Fruit fly (Drosophila melanogaster) whole organism, embryonic: ENCODE results near the gene Fer3HCH.

ENCODE experiments used
- ATbp ChIP-seq: fragments of 200-800 bp; sonication (Bioruptor generic); optimal IDR thresholded peaks from 2 replicates; lab custom pipeline; 2017; ENCODE audit warnings: missing biosample characterization, mild to moderate bottlenecking, missing genetic modification characterization, missing genetic modification reagents
- Blimp-1 ChIP-seq: fragments of 200-800 bp; sonication (Bioruptor generic); optimal IDR thresholded peaks from 3 replicates; lab custom pipeline; 2018; ENCODE audit warnings: missing biosample characterization, missing genetic modification characterization, mild to moderate bottlenecking, moderate library complexity, missing genetic modification reagents
- CG10366 ChIP-seq: fragments of 200-800 bp; sonication (Bioruptor generic); IDR thresholded peaks from 2 replicates; pipeline ENCODE4 v1.3.6; 2022; ENCODE audit warnings: missing biosample characterization, missing genetic modification characterization
- CG10543 ChIP-seq: fragments of 200-800 bp; sonication (Bioruptor generic); optimal IDR thresholded peaks from 3 replicates; lab custom pipeline; 2017; ENCODE audit warnings: missing biosample characterization, mild to moderate bottlenecking, missing genetic modification characterization, moderate library complexity
- CG10979 ChIP-seq: fragments of 200-800 bp; sonication (Bioruptor generic); optimal IDR thresholded peaks from 2 replicates; lab custom pipeline; 2018; ENCODE audit warnings: missing biosample characterization, mild to moderate bottlenecking, missing genetic modification characterization, moderate library complexity
- CG11398 ChIP-seq: fragments of 200-800 bp; sonication (Bioruptor generic); optimal IDR thresholded peaks from 2 replicates; lab custom pipeline; 2016; ENCODE audit warnings: missing biosample characterization, missing genetic modification characterization
- CG11456 ChIP-seq: fragments of 200-800 bp; sonication (Bioruptor generic); IDR thresholded peaks from 3 replicates; pipeline ENCODE4 v1.3.6; 2022; ENCODE audit warnings: missing biosample characterization, missing genetic modification characterization
- CG13123 ChIP-seq: fragments of 200-800 bp; sonication (Bioruptor generic); optimal IDR thresholded peaks from 2 replicates; lab custom pipeline; 2016; ENCODE audit warnings: missing biosample characterization, missing genetic modification characterization
- CG15269 ChIP-seq: fragments of 200-800 bp; sonication (Bioruptor generic); optimal IDR thresholded peaks from 2 replicates; lab custom pipeline; 2018; ENCODE audit warnings: missing biosample characterization, mild to moderate bottlenecking, missing genetic modification characterization, moderate library complexity
- CG1602 ChIP-seq: fragments of 200-800 bp; sonication (Bioruptor generic); optimal IDR thresholded peaks from 3 replicates; lab custom pipeline; 2016; ENCODE audit warnings: missing biosample characterization, missing genetic modification characterization
- CG31441 ChIP-seq: fragments of 200-800 bp; sonication (Bioruptor generic); IDR thresholded peaks from 2 replicates; pipeline ENCODE4 v1.3.6; 2022; ENCODE audit warnings: missing biosample characterization, missing genetic modification characterization
- CG34422 ChIP-seq: fragments of 200-800 bp; sonication (Bioruptor generic); IDR thresholded peaks from 3 replicates; pipeline ENCODE4 v1.3.6; 2022; ENCODE audit warnings: missing biosample characterization, missing genetic modification characterization
- CG3838 ChIP-seq: fragments of 200-800 bp; sonication (Bioruptor generic); optimal IDR thresholded peaks from 3 replicates; lab custom pipeline; 2016; ENCODE audit warnings: missing biosample characterization, missing genetic modification characterization
- CG3995 ChIP-seq: fragments of 200-800 bp; sonication (Bioruptor generic); optimal IDR thresholded peaks from 3 replicates; lab custom pipeline; 2016; ENCODE audit warnings: missing biosample characterization, missing genetic modification characterization
- CG4282 ChIP-seq: fragments of 200-800 bp; sonication (Bioruptor generic); optimal IDR thresholded peaks from 2 replicates; lab custom pipeline; 2016; ENCODE audit warnings: missing biosample characterization, missing genetic modification characterization
- CG5180 ChIP-seq: fragments of 200-800 bp; sonication (Bioruptor generic); optimal IDR thresholded peaks from 3 replicates; lab custom pipeline; 2017; ENCODE audit warnings: missing biosample characterization, missing genetic modification characterization, mild to moderate bottlenecking, moderate library complexity, missing genetic modification reagents
- CG9727 ChIP-seq: fragments of 200-800 bp; sonication (Bioruptor generic); optimal IDR thresholded peaks from 3 replicates; lab custom pipeline; 2017; ENCODE audit warnings: missing biosample characterization, mild to moderate bottlenecking, missing genetic modification characterization
- CG9876 ChIP-seq: fragments of 200-800 bp; sonication (Bioruptor generic); optimal IDR thresholded peaks from 2 replicates; lab custom pipeline; 2016; ENCODE audit warnings: missing biosample characterization, missing genetic modification characterization
- Dll ChIP-seq: fragments of 200-800 bp; sonication (Bioruptor generic); IDR thresholded peaks from 4 replicates; pipeline ENCODE4 v1.3.6; 2022; ENCODE audit warnings: missing biosample characterization, missing genetic modification characterization; ENCODE audit not compliant: partially characterized antibody
- Fer1 ChIP-seq: fragments of 200-800 bp; sonication (Bioruptor generic); optimal IDR thresholded peaks from 2 replicates; lab custom pipeline; 2017; ENCODE audit warnings: missing biosample characterization, mild to moderate bottlenecking, missing genetic modification characterization
- H2.0 ChIP-seq: fragments of 200-800 bp; sonication (Bioruptor generic); IDR thresholded peaks from 2 replicates; pipeline ENCODE4 v1.3.6; 2022; ENCODE audit warnings: missing biosample characterization, missing genetic modification characterization
- Mad ChIP-seq: fragments of 200-800 bp; sonication (Bioruptor generic); optimal IDR thresholded peaks from 2 replicates; lab custom pipeline; 2016; ENCODE audit warnings: missing biosample characterization, missing genetic modification characterization
- NfI ChIP-seq: fragments of 200-800 bp; sonication (Bioruptor generic); optimal IDR thresholded peaks from 3 replicates; lab custom pipeline; 2018; ENCODE audit warnings: missing biosample characterization, mild to moderate bottlenecking, missing genetic modification characterization, moderate library complexity
- Opbp ChIP-seq: fragments of 200-800 bp; sonication (Bioruptor generic); IDR thresholded peaks from 3 replicates; pipeline ENCODE4 v1.3.6; 2022; ENCODE audit warnings: missing biosample characterization, missing genetic modification characterization; ENCODE audit not compliant: partially characterized antibody
- Side ChIP-seq: fragments of 200-800 bp; sonication (Bioruptor generic); optimal IDR thresholded peaks from 2 replicates; lab custom pipeline; 2016; ENCODE audit warnings: missing biosample characterization, missing genetic modification characterization
- Sin3A ChIP-seq: fragments of >200 bp; optimal IDR thresholded peaks from 2 replicates; lab custom pipeline; 2018
- Trl ChIP-seq, 3 experiments: fragments of >200 bp in 2 of 3; fragments of 200-800 bp in 1 of 3; sonication (Bioruptor generic) in 1 of 3; optimal IDR thresholded peaks; 2 replicates in 1 of 3; 3 replicates in 2 of 3; lab custom pipeline; 2016 to 2017; ENCODE audit warnings: missing biosample characterization in 1 of 3, missing genetic modification characterization in 1 of 3
- Usf ChIP-seq: fragments of 200-800 bp; sonication (Bioruptor generic); optimal IDR thresholded peaks from 2 replicates; lab custom pipeline; 2017; ENCODE audit warnings: missing genotype, missing biosample characterization, missing genetic modification characterization
- bsh ChIP-seq, 2 experiments: fragments of 200-800 bp; sonication (Bioruptor generic); optimal IDR thresholded peaks; 2 replicates each; lab custom pipeline; 2017 to 2018; ENCODE audit warnings: mild to moderate bottlenecking in 2 of 2, missing biosample characterization in 2 of 2, missing genetic modification characterization in 2 of 2, moderate library complexity in 1 of 2
- cg ChIP-seq: fragments of 200-800 bp; sonication (Bioruptor generic); optimal IDR thresholded peaks from 3 replicates; lab custom pipeline; 2019; ENCODE audit warnings: missing biosample characterization, mild to moderate bottlenecking, missing genetic modification characterization, moderate library complexity
- chinmo ChIP-seq: fragments of 200-800 bp; sonication (Bioruptor generic); IDR thresholded peaks from 4 replicates; pipeline ENCODE4 v1.3.6; 2022; ENCODE audit warnings: missing biosample characterization, missing genetic modification characterization; ENCODE audit not compliant: partially characterized antibody
- chm ChIP-seq: fragments of 200-800 bp; sonication (Bioruptor generic); IDR thresholded peaks from 2 replicates; pipeline ENCODE4 v1.3.6; 2022; ENCODE audit warnings: missing biosample characterization, missing genetic modification characterization
- ci ChIP-seq: fragments of 200-800 bp; sonication (Bioruptor generic); IDR thresholded peaks from 3 replicates; pipeline ENCODE4 v1.3.6; 2022; ENCODE audit warnings: missing biosample characterization, missing genetic modification characterization
- dpn ChIP-seq, 2 experiments: fragments of 200-800 bp; sonication (Bioruptor generic); optimal IDR thresholded peaks; 3 replicates each; lab custom pipeline; 2016; ENCODE audit warnings: missing biosample characterization in 2 of 2, missing genetic modification characterization in 2 of 2
- ems ChIP-seq: fragments of 200-800 bp; sonication (Bioruptor generic); optimal IDR thresholded peaks from 3 replicates; lab custom pipeline; 2016; ENCODE audit warnings: missing biosample characterization, missing genetic modification characterization
- en ChIP-seq: fragments of 200-800 bp; sonication (Bioruptor generic); optimal IDR thresholded peaks from 2 replicates; lab custom pipeline; 2016; ENCODE audit warnings: missing biosample characterization, missing genetic modification characterization
- fd64A ChIP-seq: fragments of 200-800 bp; sonication (Bioruptor generic); optimal IDR thresholded peaks from 3 replicates; lab custom pipeline; 2018; ENCODE audit warnings: missing biosample characterization, mild to moderate bottlenecking, missing genetic modification characterization
- gro ChIP-seq: fragments of 200-800 bp; sonication (Bioruptor generic); optimal IDR thresholded peaks from 2 replicates; lab custom pipeline; 2016; ENCODE audit warnings: missing biosample characterization, missing genetic modification characterization
- knrl ChIP-seq: fragments of 200-800 bp; sonication (Bioruptor generic); IDR thresholded peaks from 3 replicates; pipeline ENCODE4 v1.3.6; 2022; ENCODE audit warnings: missing biosample characterization, missing genetic modification characterization; ENCODE audit not compliant: partially characterized antibody
- oc ChIP-seq: fragments of 200-800 bp; sonication (Bioruptor generic); optimal IDR thresholded peaks from 2 replicates; lab custom pipeline; 2018; ENCODE audit warnings: missing biosample characterization, mild to moderate bottlenecking, missing genetic modification characterization, moderate library complexity
- pan ChIP-seq, 4 experiments: fragments of >200 bp in 3 of 4; fragments of 200-800 bp in 1 of 4; sonication (Bioruptor generic) in 1 of 4; optimal IDR thresholded peaks in 3 of 4; IDR thresholded peaks in 1 of 4; 2 replicates each; pipeline versions ENCODE4 v1.3.6 to Lab custom; 2017 to 2022; ENCODE audit warnings: missing biosample characterization in 2 of 4, missing genetic modification characterization in 2 of 4, mixed read lengths in 1 of 4
- pita ChIP-seq: fragments of 200-800 bp; sonication (Bioruptor generic); optimal IDR thresholded peaks from 2 replicates; lab custom pipeline; 2017; ENCODE audit warnings: missing biosample characterization, mild to moderate bottlenecking, missing genetic modification characterization
- pzg ChIP-seq: fragments of 200-800 bp; sonication (Bioruptor generic); optimal IDR thresholded peaks from 3 replicates; lab custom pipeline; 2018; ENCODE audit warnings: missing biosample characterization, mild to moderate bottlenecking, missing genetic modification characterization, moderate library complexity
- sens-2 ChIP-seq: fragments of 200-800 bp; sonication (Bioruptor generic); IDR thresholded peaks from 2 replicates; pipeline ENCODE4 v1.3.6; 2022; ENCODE audit warnings: missing biosample characterization, missing genetic modification characterization
- tin ChIP-seq: fragments of 200-800 bp; sonication (Bioruptor generic); optimal IDR thresholded peaks from 3 replicates; lab custom pipeline; 2016; ENCODE audit warnings: missing biosample characterization, missing genetic modification characterization
- tio ChIP-seq: fragments of 200-800 bp; sonication (Bioruptor generic); optimal IDR thresholded peaks from 2 replicates; lab custom pipeline; 2017; ENCODE audit warnings: missing biosample characterization, missing genetic modification characterization, inconsistent platforms
- ttk ChIP-seq: fragments of 200-800 bp; sonication (Bioruptor generic); IDR thresholded peaks from 2 replicates; pipeline ENCODE4 v2.1.2; 2022; ENCODE audit warnings: missing biosample characterization, missing genetic modification characterization
- z ChIP-seq: fragments of 200-800 bp; sonication (Bioruptor generic); IDR thresholded peaks from 3 replicates; pipeline ENCODE4 v1.3.6; 2022; ENCODE audit warnings: missing biosample characterization, missing genetic modification characterization
- zen2 ChIP-seq: fragments of 200-800 bp; sonication (Bioruptor generic); IDR thresholded peaks from 3 replicates; pipeline ENCODE4 v1.3.6; 2022; ENCODE audit warnings: missing biosample characterization, missing genetic modification characterization; ENCODE audit not compliant: partially characterized antibody
- zfh1 ChIP-seq: fragments of 200-800 bp; sonication (Bioruptor generic); IDR thresholded peaks from 3 replicates; pipeline ENCODE4 v1.3.6; 2022; ENCODE audit warnings: missing biosample characterization, missing genetic modification characterization

The Fer3HCH gene

dm6 chrX:13138887-13139286 lies 30.9 kb upstream of the Fer3HCH start, which contains the start of gene CG32645 (continued):
- 0 out of 3 replicates have a peak, but pooled peaks have one; percentile 13 for TF ChIP-seq Opbp
- no peak for TF ChIP-seq NfI (GFP tag; lab: Kevin White, UChicago)
- TF ChIP-seq gro: no peak
- TF ChIP-seq Dll (GFP tag; lab: Robert Waterston, UW): 0 out of 4 replicates have a peak, but pooled peaks have one; percentile 14
- 0 out of 3 replicates have a peak, but pooled peaks have one; percentile 31 for TF ChIP-seq zen2
- peak; percentile 85 for TF ChIP-seq z (GFP tag; lab: Robert Waterston, UW)
- no peak for TF ChIP-seq pita (GFP tag; lab: Kevin White, UChicago)
- TF ChIP-seq knrl: no peak
- peak; percentile 59; the same call in 1 of the 4 replicates for TF ChIP-seq chinmo (GFP tag; lab: Robert Waterston, UW)
- TF ChIP-seq tin (GFP tag; lab: Kevin White, UChicago): no peak
- no peak for TF ChIP-seq Fer1 (GFP tag; lab: Kevin White, UChicago)
- no peak for TF ChIP-seq CG3838
- TF ChIP-seq ATbp: no peak
- no peak for TF ChIP-seq CG3995
- TF ChIP-seq CG34422 (GFP tag; lab: Robert Waterston, UW): no peak
- TF ChIP-seq CG9727 (GFP tag; lab: Kevin White, UChicago): no peak
- TF ChIP-seq H2.0 (GFP tag; lab: Robert Waterston, UW): no peak
- peak; percentile 49 for TF ChIP-seq cg (GFP tag; lab: Kevin White, UChicago)
- TF ChIP-seq tio (GFP tag; lab: Kevin White, UChicago): no peak
- no peak for TF ChIP-seq CG4282 (GFP tag; lab: Kevin White, UChicago)
- TF ChIP-seq CG9876 (GFP tag; lab: Kevin White, UChicago): no peak
- TF ChIP-seq CG5180: no peak
- peak; percentile 20; the same call in 1 of the 3 replicates for TF ChIP-seq ci (GFP tag; lab: Robert Waterston, UW)
- no peak for TF ChIP-seq ems (GFP tag; lab: Kevin White, UChicago)
- TF ChIP-seq CG1602: no peak
- no peak for TF ChIP-seq fd64A (GFP tag; lab: Kevin White, UChicago)
- TF ChIP-seq CG10543 (GFP tag; lab: Kevin White, UChicago): no peak
- TF ChIP-seq pan (optimal IDR thresholded peaks at IDR 0.05; lab: Kevin White, UChicago): no peak
- TF ChIP-seq pan (GFP tag; optimal IDR thresholded peaks at IDR 0.05 in 1 of 2, IDR thresholded peaks at IDR 0.05 in 1 of 2): peak in 1 of 2 experiments; percentile 6
- no peak for TF ChIP-seq Mad (GFP tag; lab: Kevin White, UChicago)
- TF ChIP-seq oc (tag; lab: Kevin White, UChicago): peak; percentile 31
- no peak for TF ChIP-seq en (GFP tag; lab: Kevin White, UChicago)
- no peak for TF ChIP-seq CG13123 (GFP tag; lab: Kevin White, UChicago)
- no peak for TF ChIP-seq sens-2
- TF ChIP-seq Trl (optimal IDR thresholded peaks at IDR 0.05; lab: Kevin White, UChicago): peak; percentile 41 to 68
- TF ChIP-seq Trl (GFP tag; optimal IDR thresholded peaks at IDR 0.05; lab: Kevin White, UChicago): no peak
- no peak for TF ChIP-seq CG31441
- no peak for TF ChIP-seq CG10366 (GFP tag; lab: Robert Waterston, UW)
- TF ChIP-seq CG10979 (tag; lab: Kevin White, UChicago): no peak
- no peak for TF ChIP-seq pzg (GFP tag; lab: Kevin White, UChicago)
- TF ChIP-seq Blimp-1 (GFP tag; lab: Kevin White, UChicago): peak; percentile 97
- no peak for TF ChIP-seq ttk (GFP tag; lab: Robert Waterston, UW)
- TF ChIP-seq Sin3A (lab: Kevin White, UChicago): no peak
- no peak for TF ChIP-seq Usf (GFP tag; lab: Kevin White, UChicago)
- TF ChIP-seq bsh (GFP tag; optimal IDR thresholded peaks at IDR 0.05; lab: Kevin White, UChicago): peak in 1 of 2 experiments; percentile 5
- no peak for TF ChIP-seq dpn (GFP tag; optimal IDR thresholded peaks at IDR 0.05; lab: Kevin White, UChicago)
- no peak for TF ChIP-seq zfh1 (GFP tag; lab: Robert Waterston, UW)
- TF ChIP-seq CG11398: no peak
- TF ChIP-seq CG11456: no peak
- no peak for TF ChIP-seq Side (GFP tag; lab: Kevin White, UChicago)
- TF ChIP-seq chm (GFP tag; lab: Robert Waterston, UW): no peak
- TF ChIP-seq CG15269 (tag; lab: Kevin White, UChicago): no peak
